Worm (Caenorhabditis elegans) whole organism, L1 larva: ENCODE measurements around the gene gas-1.

Source experiments
- C04F5.9 ChIP-seq: sonication (generic microtip); optimal IDR thresholded peaks from 2 replicates; lab custom pipeline; 2016; ENCODE audit warnings: missing genetic modification characterization, missing compliant biosample characterization
- C16A3.4 ChIP-seq: fragments of 150-350 bp; optimal IDR thresholded peaks from 2 replicates; lab custom pipeline; 2014; ENCODE audit warnings: missing biosample characterization, missing genetic modification characterization
- C34B4.2 ChIP-seq: sonication (generic microtip); optimal IDR thresholded peaks from 2 replicates; lab custom pipeline; 2017; ENCODE audit warnings: mild to moderate bottlenecking, missing genetic modification characterization, missing compliant biosample characterization
- Y116A8C.19 ChIP-seq: sonication (generic microtip); optimal IDR thresholded peaks from 2 replicates; lab custom pipeline; 2016; ENCODE audit warnings: missing compliant biosample characterization, missing genetic modification characterization, borderline replicate concordance
- aha-1 ChIP-seq: fragments of 150-350 bp; optimal IDR thresholded peaks from 2 replicates; lab custom pipeline; 2014; ENCODE audit warnings: missing biosample characterization, missing genetic modification characterization
- blmp-1 ChIP-seq: fragments of 150-350 bp; optimal IDR thresholded peaks from 2 replicates; lab custom pipeline; 2014; ENCODE audit warnings: missing biosample characterization, missing genetic modification characterization
- ceh-82 ChIP-seq, 3 experiments: fragments of 150-350 bp in 1 of 3; sonication (generic microtip) in 2 of 3; optimal IDR thresholded peaks; 2 replicates each; lab custom pipeline; 2014 to 2017; ENCODE audit warnings: missing biosample characterization in 3 of 3, missing genetic modification characterization in 3 of 3
- ceh-90 ChIP-seq: sonication (generic microtip); optimal IDR thresholded peaks from 2 replicates; lab custom pipeline; 2016; ENCODE audit warnings: missing genetic modification characterization, missing compliant biosample characterization
- ces-1 ChIP-seq: fragments of 150-350 bp; optimal IDR thresholded peaks from 2 replicates; lab custom pipeline; 2014; ENCODE audit warnings: missing biosample characterization, missing genetic modification reagents, missing genetic modification characterization
- efl-1 ChIP-seq, 4 experiments: fragments of 150-350 bp; optimal IDR thresholded peaks in 3 of 4; peaks in 1 of 4; 1 replicate in 1 of 4; 2 replicates in 3 of 4; lab custom pipeline; 2014; ENCODE audit warnings: missing biosample characterization in 2 of 4, missing genetic modification characterization in 2 of 4, missing genetic modification reagents in 2 of 4
- efl-3 ChIP-seq: fragments of 200-800 bp; sonication (Bioruptor generic); optimal IDR thresholded peaks from 2 replicates; lab custom pipeline; 2018; ENCODE audit warnings: mild to moderate bottlenecking, missing genetic modification characterization, missing compliant biosample characterization
- egl-13 ChIP-seq: sonication (generic microtip); optimal IDR thresholded peaks from 2 replicates; lab custom pipeline; 2016; ENCODE audit warnings: missing genotype, missing genetic modification reagents, missing genetic modification characterization, missing compliant biosample characterization
- egl-27 ChIP-seq, 2 experiments: fragments of 150-350 bp in 1 of 2; sonication (generic microtip); optimal IDR thresholded peaks; 3 replicates each; lab custom pipeline; 2017 to 2018; ENCODE audit warnings: missing biosample characterization in 2 of 2, missing genetic modification characterization in 2 of 2, missing genetic modification reagents in 2 of 2
- elt-2 ChIP-seq: sonication (generic microtip); optimal IDR thresholded peaks from 2 replicates; lab custom pipeline; 2016; ENCODE audit warnings: missing genetic modification characterization, mild to moderate bottlenecking, inconsistent platforms, missing compliant biosample characterization, missing genetic modification reagents
- elt-3 ChIP-seq, 6 experiments: fragments of 150-350 bp in 1 of 6; sonication (generic microtip); optimal IDR thresholded peaks; 2 replicates each; lab custom pipeline; 2017 to 2018; ENCODE audit warnings: missing biosample characterization in 6 of 6, missing genetic modification characterization in 6 of 6, inconsistent platforms in 1 of 6
- ets-5 ChIP-seq: fragments of 200-800 bp; sonication (Bioruptor generic); IDR thresholded peaks from 2 replicates; pipeline ENCODE4 v1.3.6; 2022; ENCODE audit warnings: missing genetic modification characterization, missing compliant biosample characterization
- fkh-4 ChIP-seq: sonication (generic microtip); optimal IDR thresholded peaks from 2 replicates; lab custom pipeline; 2016; ENCODE audit warnings: missing compliant biosample characterization, missing genetic modification characterization, borderline replicate concordance
- fkh-8 ChIP-seq: sonication (generic microtip); optimal IDR thresholded peaks from 2 replicates; lab custom pipeline; 2016; ENCODE audit warnings: mild to moderate bottlenecking, missing genetic modification characterization, missing compliant biosample characterization
- grh-1 ChIP-seq: fragments of 200-800 bp; sonication (Bioruptor generic); IDR thresholded peaks from 2 replicates; pipeline ENCODE4 v1.3.6; 2022; ENCODE audit warnings: missing genetic modification reagents, missing genetic modification characterization, missing compliant biosample characterization
- hpl-2 ChIP-seq: fragments of 150-350 bp; optimal IDR thresholded peaks from 2 replicates; lab custom pipeline; 2014; ENCODE audit warnings: missing biosample characterization, missing genetic modification reagents, missing genetic modification characterization
- isw-1 ChIP-seq: fragments of 200-800 bp; sonication (Bioruptor generic); IDR thresholded peaks from 2 replicates; pipeline ENCODE4 v1.3.6; 2022; ENCODE audit warnings: missing genetic modification characterization, missing compliant biosample characterization
- jun-1 ChIP-seq: fragments of 150-350 bp; optimal IDR thresholded peaks from 2 replicates; lab custom pipeline; 2014; ENCODE audit warnings: missing biosample characterization, missing genetic modification reagents, missing genetic modification characterization
- lin-14 ChIP-seq: fragments of 200-800 bp; sonication (Bioruptor generic); optimal IDR thresholded peaks from 2 replicates; lab custom pipeline; 2018; ENCODE audit warnings: mild to moderate bottlenecking, missing genetic modification characterization, moderate library complexity, missing compliant biosample characterization
- lir-3 ChIP-seq: sonication (generic microtip); optimal IDR thresholded peaks from 2 replicates; lab custom pipeline; 2016; ENCODE audit warnings: mild to moderate bottlenecking, missing genetic modification characterization, moderate library complexity, missing compliant biosample characterization; ENCODE audit not compliant: poor library complexity
- lsy-2 ChIP-seq, 2 experiments: fragments of 150-350 bp; optimal IDR thresholded peaks; 2 replicates each; lab custom pipeline; 2014; ENCODE audit warnings: missing biosample characterization in 2 of 2, missing genetic modification characterization in 2 of 2
- mef-2 ChIP-seq: fragments of 150-350 bp; optimal IDR thresholded peaks from 2 replicates; lab custom pipeline; 2014; ENCODE audit warnings: missing biosample characterization, missing genetic modification characterization
- mep-1 ChIP-seq: fragments of 150-350 bp; optimal IDR thresholded peaks from 2 replicates; lab custom pipeline; 2014; ENCODE audit warnings: missing biosample characterization, missing genetic modification characterization
- nhr-11 ChIP-seq: fragments of 150-350 bp; optimal IDR thresholded peaks from 2 replicates; lab custom pipeline; 2014; ENCODE audit warnings: missing biosample characterization, missing genetic modification characterization
- nhr-12 ChIP-seq: sonication (generic microtip); optimal IDR thresholded peaks from 2 replicates; lab custom pipeline; 2017; ENCODE audit warnings: missing biosample characterization, missing genetic modification characterization
- nhr-19 ChIP-seq: fragments of 200-800 bp; sonication (Bioruptor generic); conservative IDR thresholded peaks from 2 replicates; pipeline ENCODE4 v1.3.6; 2022; ENCODE audit warnings: missing genetic modification characterization, missing compliant biosample characterization
- nhr-20 ChIP-seq: sonication (generic microtip); optimal IDR thresholded peaks from 2 replicates; lab custom pipeline; 2016; ENCODE audit warnings: mild to moderate bottlenecking, missing genetic modification characterization, missing compliant biosample characterization
- nhr-237 ChIP-seq: fragments of 150-350 bp; optimal IDR thresholded peaks from 2 replicates; lab custom pipeline; 2014; ENCODE audit warnings: missing biosample characterization, missing genetic modification characterization
- nhr-28 ChIP-seq: fragments of 150-350 bp; optimal IDR thresholded peaks from 2 replicates; lab custom pipeline; 2014; ENCODE audit warnings: missing biosample characterization, missing genetic modification characterization
- nhr-71 ChIP-seq: sonication (generic microtip); optimal IDR thresholded peaks from 2 replicates; lab custom pipeline; 2016; ENCODE audit warnings: mild to moderate bottlenecking, missing genetic modification characterization, moderate library complexity, missing compliant biosample characterization
- nhr-76 ChIP-seq: sonication (generic microtip); optimal IDR thresholded peaks from 2 replicates; lab custom pipeline; 2017; ENCODE audit warnings: missing biosample characterization, missing genetic modification characterization
- nhr-84 ChIP-seq: sonication (generic microtip); optimal IDR thresholded peaks from 2 replicates; lab custom pipeline; 2017; ENCODE audit warnings: missing biosample characterization, missing genetic modification characterization
- nhr-85 ChIP-seq: sonication (generic microtip); peaks from one replicate; lab custom pipeline; 2016; ENCODE audit warnings: missing genetic modification characterization, inconsistent platforms, missing compliant biosample characterization
- nhr-90 ChIP-seq: sonication (generic microtip); optimal IDR thresholded peaks from 2 replicates; lab custom pipeline; 2016; ENCODE audit warnings: mild to moderate bottlenecking, missing genetic modification characterization, missing compliant biosample characterization; ENCODE audit not compliant: poor library complexity
- skn-1 ChIP-seq: fragments of 150-350 bp; optimal IDR thresholded peaks from 2 replicates; lab custom pipeline; 2014; ENCODE audit warnings: missing biosample characterization, missing genetic modification characterization
- snpc-4 ChIP-seq: fragments of 150-350 bp; optimal IDR thresholded peaks from 2 replicates; lab custom pipeline; 2014; ENCODE audit warnings: missing biosample characterization, missing genetic modification characterization
- snu-23 ChIP-seq: sonication (generic microtip); optimal IDR thresholded peaks from 2 replicates; lab custom pipeline; 2016; ENCODE audit warnings: missing genetic modification characterization, missing compliant biosample characterization
- sox-4 ChIP-seq: sonication (generic microtip); optimal IDR thresholded peaks from 2 replicates; lab custom pipeline; 2016; ENCODE audit warnings: missing genetic modification characterization, missing compliant biosample characterization
- sptf-1 ChIP-seq: fragments of 150-350 bp; optimal IDR thresholded peaks from 2 replicates; lab custom pipeline; 2014; ENCODE audit warnings: missing biosample characterization, missing genetic modification characterization
- tbx-2 ChIP-seq: sonication (generic microtip); optimal IDR thresholded peaks from 2 replicates; lab custom pipeline; 2016; ENCODE audit warnings: missing genetic modification characterization, missing compliant biosample characterization
- unc-62 ChIP-seq: fragments of 150-350 bp; optimal IDR thresholded peaks from 2 replicates; lab custom pipeline; 2014; ENCODE audit warnings: missing biosample characterization, missing genetic modification reagents, missing genetic modification characterization
- unc-98 ChIP-seq: fragments of 200-800 bp; sonication (Bioruptor generic); IDR thresholded peaks from 2 replicates; pipeline ENCODE4 v1.3.6; 2022; ENCODE audit warnings: missing genetic modification characterization, missing compliant biosample characterization
- vab-15 ChIP-seq: sonication (generic microtip); optimal IDR thresholded peaks from 2 replicates; lab custom pipeline; 2017; ENCODE audit warnings: missing genotype, mild to moderate bottlenecking, missing genetic modification characterization, missing compliant biosample characterization
- ztf-11 ChIP-seq, 2 experiments: sonication (generic microtip); optimal IDR thresholded peaks; 2 replicates each; lab custom pipeline; 2016 to 2017; ENCODE audit warnings: missing genetic modification characterization in 2 of 2, missing biosample characterization in 1 of 2, missing compliant biosample characterization in 1 of 2
- ztf-4 ChIP-seq: fragments of 150-350 bp; optimal IDR thresholded peaks from 2 replicates; lab custom pipeline; 2014; ENCODE audit warnings: missing biosample characterization, missing genetic modification characterization

Gene gas-1

ce11 chrX:15569633-15570032 is 20.6 kb downstream of the gas-1 start:
- TF ChIP-seq hpl-2 (no peak), efl-1 (optimal IDR thresholded peaks at IDR 0.05; lab: Kevin White, UChicago) (no peak), efl-1 (GFP tag; optimal IDR thresholded peaks at IDR 0.05 in 1 of 2; lab: Kevin White, UChicago) (peak in 1 of 2 experiments; percentile 81)

- TF ChIP-seq sox-4 = no peak
- TF ChIP-seq jun-1 (tag; lab: Kevin White, UChicago) = peak; percentile 39
- no peak for TF ChIP-seq mef-2 (tag; lab: Kevin White, UChicago)
- TF ChIP-seq snpc-4 = peak; percentile 58
- no peak for TF ChIP-seq sptf-1 (tag; lab: Kevin White, UChicago)
- TF ChIP-seq lin-14 (GFP tag; lab: Kevin White, UChicago) = peak; percentile 88
- no peak for TF ChIP-seq ztf-4 (tag; lab: Kevin White, UChicago)
- TF ChIP-seq lsy-2 (tag; optimal IDR thresholded peaks at IDR 0.05; lab: Kevin White, UChicago) = peak; percentile 62 to 72
- no peak for TF ChIP-seq nhr-11 (tag; lab: Kevin White, UChicago)
- TF ChIP-seq nhr-76 (tag; lab: Kevin White, UChicago) = no peak
- peak; percentile 84 for TF ChIP-seq nhr-20 (tag; lab: Kevin White, UChicago)
- TF ChIP-seq unc-62 = no peak
- peak in 1 of 6 experiments; percentile 35 for TF ChIP-seq elt-3 (tag; optimal IDR thresholded peaks at IDR 0.05; lab: Kevin White, UChicago)
- TF ChIP-seq nhr-12 = no peak
- peak; percentile 71 for TF ChIP-seq mep-1 (tag; lab: Kevin White, UChicago)
- TF ChIP-seq tbx-2 = peak; percentile 69
- TF ChIP-seq ces-1 (GFP tag; lab: Kevin White, UChicago) = no peak
- no peak for TF ChIP-seq C34B4.2
- peak; percentile 69 for TF ChIP-seq nhr-19 (GFP tag; lab: Robert Waterston, UW)
- TF ChIP-seq skn-1 = no peak
- peak; percentile 51 for TF ChIP-seq C04F5.9 (tag; lab: Kevin White, UChicago)
- TF ChIP-seq snu-23 (GFP tag; lab: Kevin White, UChicago) = peak; percentile 86
- TF ChIP-seq efl-3 = no peak
- no peak for TF ChIP-seq hpl-2
- peak; percentile 81 for TF ChIP-seq nhr-90
- TF ChIP-seq ets-5 (GFP tag; lab: Robert Waterston, UW) = no peak
- no peak for TF ChIP-seq fkh-8 (tag; lab: Kevin White, UChicago)
- no peak for TF ChIP-seq ceh-90 (tag; lab: Kevin White, UChicago)
- TF ChIP-seq nhr-237 (tag; lab: Kevin White, UChicago) = no peak
- TF ChIP-seq nhr-28 (tag; lab: Kevin White, UChicago) = no peak
- TF ChIP-seq unc-98 (GFP tag; lab: Robert Waterston, UW) = no peak
- TF ChIP-seq aha-1 (tag; lab: Kevin White, UChicago) = no peak
- peak; percentile 30 for TF ChIP-seq elt-2 (tag; lab: Kevin White, UChicago)
- no peak for TF ChIP-seq nhr-84 (tag; lab: Kevin White, UChicago)
- peak; percentile 77 for TF ChIP-seq lir-3 (tag; lab: Kevin White, UChicago)
- TF ChIP-seq nhr-71 (tag; lab: Kevin White, UChicago) = peak; percentile 86
- no peak for TF ChIP-seq fkh-4 (tag; lab: Kevin White, UChicago)
- TF ChIP-seq isw-1 = no peak
- peak; percentile 49 for TF ChIP-seq grh-1 (GFP tag; lab: Robert Waterston, UW)
- TF ChIP-seq C16A3.4 = peak; percentile 73
- no peak for TF ChIP-seq egl-13
- TF ChIP-seq nhr-85 (tag; lab: Kevin White, UChicago) = peak; percentile 91
- TF ChIP-seq ztf-11 (tag; optimal IDR thresholded peaks at IDR 0.05; lab: Kevin White, UChicago) = peak in 1 of 2 experiments; percentile 5
- no peak for TF ChIP-seq Y116A8C.19
- no peak for TF ChIP-seq vab-15
- TF ChIP-seq blmp-1 (tag; lab: Kevin White, UChicago) = peak; percentile 82
- TF ChIP-seq egl-27 (tag; optimal IDR thresholded peaks at IDR 0.05; lab: Kevin White, UChicago) = no peak
- TF ChIP-seq ceh-82 (tag; optimal IDR thresholded peaks at IDR 0.05; lab: Kevin White, UChicago) = peak in 2 of 3 experiments; percentile 33 to 58
Measured at ce11 chrX:15567986-15568940, 21.9 kb downstream of the gas-1 start, which contains the start of gene dyn-1. Gene dyn-1 (plus strand): TSS chrX:15568890.
